Worm (Caenorhabditis elegans): Measurements from ENCODE around the gene F49E8.8.

DNA sequence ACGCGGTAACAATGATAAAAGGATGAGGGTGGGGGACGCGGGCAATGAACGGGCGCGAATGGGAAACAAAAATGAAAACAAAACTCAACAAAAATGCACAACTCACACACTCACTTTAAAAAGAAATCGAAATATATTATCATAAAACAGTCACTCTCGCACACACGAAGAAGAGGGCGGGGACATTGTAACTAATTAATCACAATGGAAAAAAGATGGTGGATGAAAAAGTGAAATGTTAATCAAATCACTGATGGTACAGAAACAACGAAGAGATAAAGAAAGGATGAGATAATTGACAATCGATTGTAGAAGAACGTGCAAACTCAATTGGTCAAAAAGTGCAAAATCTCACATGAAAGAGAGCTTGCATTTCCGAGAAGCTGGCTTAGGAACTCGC is 2.8 kb downstream of the F49E8.8 start:
- no peak for TF ChIP-seq ama-1 (optimal IDR thresholded peaks at IDR 0.05)
- no peak for TF ChIP-seq hnd-1 (tag; optimal IDR thresholded peaks at IDR 0.05)
- TF ChIP-seq ets-7 (tag; optimal IDR thresholded peaks at IDR 0.05) = no peak
- no peak for TF ChIP-seq tra-4 (tag; optimal IDR thresholded peaks at IDR 0.05)
- no peak for TF ChIP-seq ceh-36 (tag; optimal IDR thresholded peaks at IDR 0.05)
- TF ChIP-seq tbx-11 (GFP tag; IDR thresholded peaks at IDR 0.05) = no peak
- no peak for TF ChIP-seq flt-1 (GFP tag; IDR thresholded peaks at IDR 0.05)
- TF ChIP-seq hmg-4 (GFP tag; optimal IDR thresholded peaks at IDR 0.05) = no peak
- no peak for TF ChIP-seq sea-1 (GFP tag; conservative IDR thresholded peaks at IDR 0.05)
- TF ChIP-seq pes-1 (GFP tag; IDR thresholded peaks at IDR 0.05) = no peak
- TF ChIP-seq ceh-13 (GFP tag; optimal IDR thresholded peaks at IDR 0.05) = no peak
- no peak for TF ChIP-seq scrt-1 (GFP tag; IDR thresholded peaks at IDR 0.05)

Measured in whole organism, early embryonic.